Fruit fly (Drosophila melanogaster): Measurements from ENCODE around the gene Irp-1A.
A peak's percentile ranks its signal among the peaks of the same experiment; 100 is the strongest.

Gene Irp-1A

DNA sequence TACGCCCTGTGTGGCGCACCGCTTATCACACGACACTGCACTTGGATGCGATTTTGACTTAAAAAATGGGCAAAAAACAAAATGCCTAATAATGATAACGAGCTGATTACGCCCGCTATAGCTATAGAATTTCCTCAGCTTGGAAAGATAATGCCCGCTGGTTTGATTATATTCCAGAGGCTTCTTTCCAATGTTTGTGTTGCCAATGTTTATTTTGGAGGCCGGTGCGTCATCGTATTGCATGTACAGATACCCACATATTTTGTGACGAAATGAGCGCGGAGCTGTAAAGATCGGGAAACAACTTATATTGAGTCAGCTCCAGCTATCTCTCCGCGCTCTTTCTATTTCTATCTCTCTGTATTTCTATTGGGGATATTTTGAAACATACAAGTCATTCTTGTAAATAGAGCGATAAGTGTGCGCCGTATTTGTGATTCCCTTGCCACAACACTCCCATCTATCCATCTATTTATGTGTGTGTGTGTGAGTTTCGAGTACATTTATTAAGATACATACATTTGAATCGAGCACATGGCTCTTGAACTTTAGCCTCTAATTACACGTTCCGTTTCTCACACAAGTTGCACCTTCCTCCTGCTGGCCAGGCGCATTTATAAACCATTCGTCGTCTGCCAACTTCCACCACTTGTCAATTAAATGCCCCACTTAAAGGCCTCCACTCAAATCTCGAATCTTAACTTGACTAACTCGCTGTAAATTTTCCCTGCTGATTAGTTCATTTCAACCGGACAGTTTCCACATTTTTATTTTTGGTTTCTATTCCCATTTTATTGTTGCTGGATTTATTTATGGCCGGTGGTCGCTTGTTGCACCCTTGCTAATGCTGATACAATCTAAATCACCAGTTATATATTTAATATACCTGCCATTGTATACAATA is 40.1 kb downstream of the Irp-1A start (continued):
- TF ChIP-seq Meics (GFP tag; optimal IDR thresholded peaks at IDR 0.05) (peak; percentile 19), CG7556 (GFP tag; optimal IDR thresholded peaks at IDR 0.05) (peak; percentile 26), MTF-1 (GFP tag; optimal IDR thresholded peaks at IDR 0.05; ENCODE audit: borderline replicate concordance) (peak; percentile 27), CG11695 (GFP tag; IDR thresholded peaks at IDR 0.05) (no peak), CG6272 (GFP tag; IDR thresholded peaks at IDR 0.05) (no peak), CG15601 (tag; optimal IDR thresholded peaks at IDR 0.05) (no peak), zfh1 (GFP tag; IDR thresholded peaks at IDR 0.05) (no peak), CG6813 (GFP tag; optimal IDR thresholded peaks at IDR 0.05) (peak; percentile 12), oc (tag; optimal IDR thresholded peaks at IDR 0.05) (no peak), CG17359 (tag; optimal IDR thresholded peaks at IDR 0.05) (no peak), CG5180 (GFP tag; optimal IDR thresholded peaks at IDR 0.05) (no peak), fru (optimal IDR thresholded peaks at IDR 0.05) (no peak)

- TF ChIP-seq CG17186 (GFP tag; optimal IDR thresholded peaks at IDR 0.05) (no peak), ewg (GFP tag; optimal IDR thresholded peaks at IDR 0.05) (no peak), Hmx (GFP tag; optimal IDR thresholded peaks at IDR 0.05) (no peak), Awh (GFP tag; IDR thresholded peaks at IDR 0.05) (no peak), gce (GFP tag; IDR thresholded peaks at IDR 0.05) (no peak), vvl (GFP tag; IDR thresholded peaks at IDR 0.05) (peak; percentile 85; the same call in 1 of the 2 replicates), CG18619 (GFP tag; optimal IDR thresholded peaks at IDR 0.05) (no peak), CG18764 (GFP tag; optimal IDR thresholded peaks at IDR 0.05) (no peak), sd (tag; optimal IDR thresholded peaks at IDR 0.05) (peak; percentile 11), Pdp1 (GFP tag; optimal IDR thresholded peaks at IDR 0.05) (peak in 1 of 2 experiments; percentile 55), Opbp (GFP tag; IDR thresholded peaks at IDR 0.05; ENCODE audit: partially characterized antibody) (no peak), abd-A (tag; optimal IDR thresholded peaks at IDR 0.05) (peak; percentile 39)
These were observed 48.9 kb downstream of the Irp-1A start for dm6 chr3R:22675447-22675846.

- TF ChIP-seq sc (optimal IDR thresholded peaks at IDR 0.05) (no peak), sc (GFP tag; optimal IDR thresholded peaks at IDR 0.05) (peak; percentile 75), CG16815 (GFP tag; optimal IDR thresholded peaks at IDR 0.05) (peak; percentile 92), CG4424 (GFP tag; optimal IDR thresholded peaks at IDR 0.05) (peak; percentile 80), Mad (GFP tag; optimal IDR thresholded peaks at IDR 0.05) (peak; percentile 61), otp (GFP tag; IDR thresholded peaks at IDR 0.05) (0 out of 3 replicates have a peak, but pooled peaks have one; percentile 32), salm (tag; optimal IDR thresholded peaks at IDR 0.05) (no peak), hkb (optimal IDR thresholded peaks at IDR 0.05) (no peak), hkb (GFP tag; IDR thresholded peaks at IDR 0.05) (peak; percentile 42; the same call in 1 of the 2 replicates), CG11247 (GFP tag; IDR thresholded peaks at IDR 0.05) (no peak), gem (tag; optimal IDR thresholded peaks at IDR 0.05) (peak; percentile 85), CG18619 (GFP tag; optimal IDR thresholded peaks at IDR 0.05) (peak; percentile 51), nerfin-2 (GFP tag; IDR thresholded peaks at IDR 0.05; ENCODE audit: partially characterized antibody) (no peak), Med (GFP tag) (peak; percentile 81), CG3065 (GFP tag; optimal IDR thresholded peaks at IDR 0.05) (no peak), wdn (GFP tag; IDR thresholded peaks at IDR 0.05) (no peak), CG8290 (GFP tag; optimal IDR thresholded peaks at IDR 0.05) (peak; percentile 83), CG8290 (tag; optimal IDR thresholded peaks at IDR 0.05) (peak in 1 of 2 experiments; percentile 81), CG3995 (GFP tag; optimal IDR thresholded peaks at IDR 0.05) (peak; percentile 18), en (GFP tag; optimal IDR thresholded peaks at IDR 0.05) (peak; percentile 64), CG12744 (GFP tag; optimal IDR thresholded peaks at IDR 0.05) (peak; percentile 55), CG8359 (GFP tag; optimal IDR thresholded peaks at IDR 0.05; ENCODE audit: borderline replicate concordance) (peak; percentile 68), oc (tag; optimal IDR thresholded peaks at IDR 0.05) (peak; percentile 5), CG7745 (tag; optimal IDR thresholded peaks at IDR 0.05) (no peak), C15 (GFP tag; IDR thresholded peaks at IDR 0.05) (no peak), Rx (GFP tag; IDR thresholded peaks at IDR 0.05) (no peak)
These were observed 50.8 kb downstream of the Irp-1A start for dm6 chr3R:22673528-22673959.
